Fruit fly (Drosophila melanogaster) S2 (cell line): ENCODE measurements around the gene CG13603.

ENCODE experiments used
- CG8478 ChIP-seq: fragments of >200 bp; optimal IDR thresholded peaks from 2 replicates; lab custom pipeline; 2018
- CTCF ChIP-seq, 2 experiments: fragments of >200 bp; optimal IDR thresholded peaks; 2 replicates each; lab custom pipeline; 2018

DNA sequence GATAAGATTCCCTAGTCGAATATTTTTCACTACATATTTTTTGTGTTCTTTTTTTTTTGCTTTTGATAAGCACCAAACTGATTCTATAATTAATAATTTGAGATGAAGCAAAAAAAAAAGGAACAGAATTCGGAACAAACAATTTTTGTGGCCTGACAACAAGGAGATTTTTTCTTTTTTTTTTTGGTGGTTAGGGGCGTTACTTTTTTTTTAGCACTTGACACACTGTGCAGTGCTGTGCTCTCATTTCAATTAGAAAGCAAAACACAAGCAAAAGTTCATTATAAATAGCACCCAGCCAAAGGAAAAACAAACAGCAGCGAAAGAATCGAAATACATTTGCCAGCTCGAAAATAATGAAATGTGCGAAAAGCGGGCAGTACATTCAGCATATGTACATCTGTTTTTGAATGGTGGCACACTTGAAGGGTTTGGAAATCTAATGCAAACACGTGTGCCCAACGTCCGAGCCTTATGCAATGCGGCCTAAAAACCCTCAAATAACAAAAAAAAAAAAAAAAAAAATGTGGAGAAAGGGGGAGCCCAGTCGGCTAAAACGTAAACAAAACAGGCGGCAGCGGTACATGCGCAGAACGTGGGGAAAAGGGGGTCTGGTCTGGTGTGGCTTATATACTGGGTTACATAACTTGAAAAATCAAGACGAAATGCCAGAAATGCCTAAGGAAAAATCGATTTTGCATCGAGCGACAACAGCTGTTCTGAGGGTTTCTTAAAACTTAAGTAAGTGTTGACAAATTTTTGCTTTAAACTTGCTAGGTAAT lies 44.5 kb downstream of the CG13603 start:
- TF ChIP-seq CG8478: no peak
- TF ChIP-seq CTCF (optimal IDR thresholded peaks at IDR 0.05; lab: Kevin White, UChicago): no peak
